Worm (Caenorhabditis elegans) whole organism, mixed stage, embryonic: ENCODE data around the gene tkt-1.

Experiments
- M03D4.4 ChIP-seq: sonication (generic microtip); optimal IDR thresholded peaks from 2 replicates; lab custom pipeline; 2017; ENCODE audit warnings: mild to moderate bottlenecking, missing genetic modification characterization, missing compliant biosample characterization
- bed-3 ChIP-seq: fragments of 200-800 bp; sonication (Bioruptor generic); optimal IDR thresholded peaks from 3 replicates; lab custom pipeline; 2018; ENCODE audit warnings: mild to moderate bottlenecking, missing genetic modification characterization, moderate library complexity, missing compliant biosample characterization
- blmp-1 ChIP-seq: fragments of 150-350 bp; optimal IDR thresholded peaks from 2 replicates; lab custom pipeline; 2014; ENCODE audit warnings: missing biosample characterization, missing genetic modification characterization
- ceh-43 ChIP-seq: fragments of 200-800 bp; sonication (Bioruptor generic); optimal IDR thresholded peaks from 2 replicates; lab custom pipeline; 2018; ENCODE audit warnings: mild to moderate bottlenecking, missing genetic modification characterization, moderate library complexity, missing compliant biosample characterization
- ceh-83 ChIP-seq: fragments of 200-800 bp; sonication (Bioruptor generic); optimal IDR thresholded peaks from 2 replicates; lab custom pipeline; 2018; ENCODE audit warnings: mild to moderate bottlenecking, missing genetic modification characterization, missing compliant biosample characterization
- ces-1 ChIP-seq: fragments of 150-350 bp; optimal IDR thresholded peaks from 2 replicates; lab custom pipeline; 2014; ENCODE audit warnings: missing biosample characterization, missing genetic modification reagents, missing genetic modification characterization
- cnd-1 ChIP-seq: fragments of 200-800 bp; sonication (Bioruptor generic); optimal IDR thresholded peaks from 2 replicates; lab custom pipeline; 2018; ENCODE audit warnings: mild to moderate bottlenecking, missing genetic modification characterization, missing compliant biosample characterization
- drap-1 ChIP-seq: fragments of 200-800 bp; sonication (Bioruptor generic); optimal IDR thresholded peaks from 3 replicates; lab custom pipeline; 2018; ENCODE audit warnings: mild to moderate bottlenecking, missing genetic modification characterization, missing compliant biosample characterization
- elt-1 ChIP-seq: sonication (generic microtip); optimal IDR thresholded peaks from 2 replicates; lab custom pipeline; 2017; ENCODE audit warnings: missing genetic modification characterization, mild to moderate bottlenecking, missing compliant biosample characterization, antibody characterized with exemption, moderate library complexity, borderline replicate concordance; ENCODE audit not compliant: insufficient read depth
- flh-1 ChIP-seq: fragments of 200-800 bp; sonication (Bioruptor generic); optimal IDR thresholded peaks from 2 replicates; lab custom pipeline; 2018; ENCODE audit warnings: mild to moderate bottlenecking, missing genetic modification characterization, moderate library complexity, missing compliant biosample characterization
- ham-2 ChIP-seq: fragments of 200-800 bp; sonication (Bioruptor generic); optimal IDR thresholded peaks from 2 replicates; lab custom pipeline; 2018; ENCODE audit warnings: mild to moderate bottlenecking, missing genetic modification characterization, missing compliant biosample characterization
- hlh-1 ChIP-seq: fragments of 150-350 bp; optimal IDR thresholded peaks from 2 replicates; lab custom pipeline; 2014; ENCODE audit warnings: missing biosample characterization, missing genetic modification reagents, missing genetic modification characterization
- lin-13 ChIP-seq: fragments of 150-350 bp; optimal IDR thresholded peaks from 2 replicates; lab custom pipeline; 2014; ENCODE audit warnings: missing biosample characterization, missing genetic modification characterization
- lin-32 ChIP-seq: fragments of 200-800 bp; sonication (Bioruptor generic); optimal IDR thresholded peaks from 2 replicates; lab custom pipeline; 2018; ENCODE audit warnings: mild to moderate bottlenecking, missing genetic modification characterization, missing compliant biosample characterization
- lsy-2 ChIP-seq: fragments of 150-350 bp; optimal IDR thresholded peaks from 2 replicates; lab custom pipeline; 2014; ENCODE audit warnings: missing biosample characterization, missing genetic modification characterization
- mab-5 ChIP-seq: fragments of 150-350 bp; optimal IDR thresholded peaks from 2 replicates; lab custom pipeline; 2014; ENCODE audit warnings: missing biosample characterization, missing genetic modification characterization
- mls-2 ChIP-seq: sonication (generic microtip); optimal IDR thresholded peaks from 2 replicates; lab custom pipeline; 2016; ENCODE audit warnings: mild to moderate bottlenecking, missing genetic modification characterization, moderate library complexity, missing compliant biosample characterization
- nhr-12 ChIP-seq: fragments of 150-350 bp; optimal IDR thresholded peaks from 2 replicates; lab custom pipeline; 2014; ENCODE audit warnings: missing biosample characterization, missing genetic modification characterization
- nhr-237 ChIP-seq: fragments of 150-350 bp; optimal IDR thresholded peaks from 2 replicates; lab custom pipeline; 2014; ENCODE audit warnings: missing biosample characterization, missing genetic modification characterization
- nhr-28 ChIP-seq: fragments of 150-350 bp; optimal IDR thresholded peaks from 2 replicates; lab custom pipeline; 2014; ENCODE audit warnings: missing biosample characterization, missing genetic modification characterization
- nhr-76 ChIP-seq: sonication (generic microtip); optimal IDR thresholded peaks from 2 replicates; lab custom pipeline; 2017; ENCODE audit warnings: missing biosample characterization, missing genetic modification characterization
- pha-4 ChIP-seq: fragments of 150-350 bp; optimal IDR thresholded peaks from 2 replicates; lab custom pipeline; 2018; ENCODE audit warnings: missing biosample characterization, missing genetic modification reagents, missing genetic modification characterization
- sem-2 ChIP-seq: fragments of 200-800 bp; sonication (Bioruptor generic); optimal IDR thresholded peaks from 2 replicates; lab custom pipeline; 2018; ENCODE audit warnings: mild to moderate bottlenecking, missing genetic modification characterization, missing compliant biosample characterization
- snpc-4 ChIP-seq: fragments of 150-350 bp; optimal IDR thresholded peaks from 2 replicates; lab custom pipeline; 2014; ENCODE audit warnings: missing biosample characterization, missing genetic modification characterization
- sptf-1 ChIP-seq: sonication (generic microtip); optimal IDR thresholded peaks from 2 replicates; lab custom pipeline; 2017; ENCODE audit warnings: mild to moderate bottlenecking, missing genetic modification characterization, moderate library complexity, missing compliant biosample characterization
- tbx-8 ChIP-seq: fragments of 200-800 bp; sonication (Bioruptor generic); optimal IDR thresholded peaks from 2 replicates; lab custom pipeline; 2018; ENCODE audit warnings: mild to moderate bottlenecking, missing genetic modification characterization, moderate library complexity, missing compliant biosample characterization
- unc-120 ChIP-seq: sonication (generic microtip); optimal IDR thresholded peaks from 2 replicates; lab custom pipeline; 2017; ENCODE audit warnings: missing genetic modification characterization, missing compliant biosample characterization; ENCODE audit not compliant: poor library complexity, severe bottlenecking
- unc-39 ChIP-seq: fragments of 150-350 bp; optimal IDR thresholded peaks from 2 replicates; lab custom pipeline; 2014; ENCODE audit warnings: missing biosample characterization, missing genetic modification characterization
- unc-62 ChIP-seq: fragments of 150-350 bp; optimal IDR thresholded peaks from 2 replicates; lab custom pipeline; 2014; ENCODE audit warnings: missing biosample characterization, missing genetic modification reagents, missing genetic modification characterization
- zip-8 ChIP-seq: fragments of 150-350 bp; optimal IDR thresholded peaks from 2 replicates; lab custom pipeline; 2014; ENCODE audit warnings: missing biosample characterization, missing genetic modification characterization
- ztf-11 ChIP-seq: fragments of 150-350 bp; optimal IDR thresholded peaks from 2 replicates; lab custom pipeline; 2014; ENCODE audit warnings: missing biosample characterization, missing genetic modification characterization

tkt-1 gene

DNA sequence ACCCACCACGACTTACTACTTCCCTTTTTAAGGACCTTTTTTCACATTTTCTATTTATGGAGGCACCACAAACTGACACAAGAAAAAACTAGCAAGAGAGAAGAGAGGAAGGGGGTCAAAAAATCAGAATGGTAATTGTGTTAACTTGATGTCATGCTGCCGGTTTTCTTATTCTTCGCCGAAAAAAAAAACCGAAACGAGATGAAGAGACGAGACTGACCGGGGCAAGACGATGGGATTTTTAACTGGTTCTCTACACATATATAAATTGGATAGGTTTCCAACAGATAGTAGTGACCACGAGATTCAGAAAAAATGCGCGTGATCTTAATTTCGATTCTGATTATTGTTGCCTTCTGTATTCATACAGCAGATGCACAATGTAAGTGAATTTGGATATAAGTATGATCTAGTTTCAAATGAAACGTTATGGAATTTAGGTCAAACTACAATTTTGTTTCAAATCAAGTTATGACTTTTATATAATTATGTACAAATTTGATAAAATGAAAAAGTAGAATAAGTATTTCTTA lies 30.4 kb downstream of the tkt-1 start, which contains the start of gene Y43C5A.3:
Gene Y43C5A.3, plus strand, starts transcription at position 256 of the 533 bp plus-strand sequence.
- TF ChIP-seq M03D4.4: no peak
- no peak for TF ChIP-seq nhr-28 (tag; lab: Kevin White, UChicago)
- no peak for TF ChIP-seq unc-120 (tag; lab: Kevin White, UChicago)
- TF ChIP-seq hlh-1 (tag; lab: Kevin White, UChicago): no peak
- TF ChIP-seq, all 35 proteins: peak for 0

DNA sequence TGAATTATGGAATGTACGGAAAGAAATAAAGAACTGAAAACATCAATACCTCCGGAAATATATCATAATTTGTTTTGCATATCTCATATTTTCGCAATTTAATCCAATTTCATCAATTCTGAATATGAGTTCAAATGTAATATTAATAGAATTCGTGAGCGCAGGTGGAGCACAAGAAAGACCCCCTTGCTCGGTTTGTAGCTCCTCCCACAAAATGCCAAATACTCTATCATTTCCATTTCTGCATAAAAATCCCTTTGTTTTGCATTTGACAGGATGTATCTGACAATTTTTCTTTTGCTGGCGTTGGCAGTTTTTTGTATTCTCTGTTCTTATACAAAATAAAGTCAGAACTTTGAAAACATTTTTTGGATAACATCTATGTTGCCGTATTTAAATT lies 31.6 kb downstream of the tkt-1 start:
- no peak for TF ChIP-seq hlh-1 (tag; lab: Kevin White, UChicago)
- no peak for TF ChIP-seq ceh-43
- no peak for TF ChIP-seq lin-32
- no peak for TF ChIP-seq nhr-12
- no peak for TF ChIP-seq nhr-76 (tag; lab: Kevin White, UChicago)
- TF ChIP-seq mab-5: no peak
- no peak for TF ChIP-seq lsy-2 (tag; lab: Kevin White, UChicago)
- TF ChIP-seq unc-62 (GFP tag; lab: Kevin White, UChicago): no peak
- no peak for TF ChIP-seq tbx-8 (GFP tag; lab: Kevin White, UChicago)
- TF ChIP-seq sptf-1: no peak
- no peak for TF ChIP-seq unc-39 (tag; lab: Kevin White, UChicago)

DNA sequence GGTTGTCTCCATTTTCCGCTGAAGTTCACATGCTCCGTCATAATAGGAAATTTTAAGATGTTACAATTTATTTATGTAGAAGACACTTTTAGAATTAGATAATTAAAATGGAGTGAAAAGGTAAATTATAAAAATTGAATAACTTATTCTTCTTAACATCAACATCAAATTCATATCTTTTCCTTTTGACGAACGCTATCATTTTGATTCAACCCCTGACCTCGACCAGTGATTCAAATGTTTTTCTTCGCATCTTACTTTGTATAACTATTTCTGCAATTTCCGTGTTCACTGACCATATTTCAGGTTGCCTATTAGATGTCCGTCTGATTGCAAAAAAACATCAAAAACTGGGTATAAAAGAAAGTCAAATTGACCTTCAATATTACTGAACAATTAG lies 33.5 kb downstream of the tkt-1 start, which contains the start of gene Y43C5A.7:
Gene Y43C5A.7, plus strand, starts transcription at position 301 of the 400 bp plus-strand sequence.
- no peak for TF ChIP-seq blmp-1 (tag; lab: Kevin White, UChicago)
- TF ChIP-seq unc-62 (GFP tag; lab: Kevin White, UChicago): no peak
- TF ChIP-seq nhr-76 (tag; lab: Kevin White, UChicago): no peak
- no peak for TF ChIP-seq nhr-28 (tag; lab: Kevin White, UChicago)
- TF ChIP-seq drap-1 (GFP tag; lab: Kevin White, UChicago): no peak
- TF ChIP-seq unc-120 (tag; lab: Kevin White, UChicago): no peak
- TF ChIP-seq ces-1 (GFP tag; lab: Kevin White, UChicago): no peak
- no peak for TF ChIP-seq nhr-12
- TF ChIP-seq tbx-8 (GFP tag; lab: Kevin White, UChicago): no peak
- TF ChIP-seq mls-2 (tag; lab: Kevin White, UChicago): no peak
- no peak for TF ChIP-seq bed-3 (GFP tag; lab: Kevin White, UChicago)
- no peak for TF ChIP-seq cnd-1
- TF ChIP-seq ham-2: no peak
- no peak for TF ChIP-seq hlh-1 (tag; lab: Kevin White, UChicago)
- TF ChIP-seq snpc-4 (tag; lab: Kevin White, UChicago): no peak
- no peak for TF ChIP-seq sem-2
- no peak for TF ChIP-seq lsy-2 (tag; lab: Kevin White, UChicago)
- TF ChIP-seq lin-32: no peak
- no peak for TF ChIP-seq ztf-11 (tag; lab: Kevin White, UChicago)
- TF ChIP-seq, all 35 proteins: peak for 0

DNA sequence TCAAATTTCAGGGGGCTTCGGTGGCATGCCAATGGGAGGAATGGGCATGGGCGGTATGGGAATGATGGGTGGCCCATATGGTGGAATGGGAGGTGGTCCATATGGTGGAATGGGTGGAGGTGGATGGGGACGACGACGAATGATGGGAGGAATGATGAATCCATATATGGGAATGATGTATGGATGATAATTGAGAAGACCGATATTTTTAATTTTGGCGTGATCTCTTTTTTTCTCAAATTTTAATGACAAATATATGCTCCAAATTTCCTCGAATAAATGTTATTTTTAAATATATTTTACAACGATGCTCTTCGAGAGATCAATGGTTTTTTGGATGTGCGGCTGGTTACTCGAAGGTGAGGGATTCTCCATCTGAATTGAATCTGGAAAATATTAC lies 34.3 kb downstream of the tkt-1 start, which contains the start of gene Y43C5A.4:
Gene Y43C5A.4, plus strand, starts transcription at position 301 of the 400 bp plus-strand sequence.
- no peak for TF ChIP-seq flh-1 (GFP tag; lab: Kevin White, UChicago)
- TF ChIP-seq elt-1 (tag; lab: Kevin White, UChicago): no peak
- TF ChIP-seq bed-3 (GFP tag; lab: Kevin White, UChicago): no peak

DNA sequence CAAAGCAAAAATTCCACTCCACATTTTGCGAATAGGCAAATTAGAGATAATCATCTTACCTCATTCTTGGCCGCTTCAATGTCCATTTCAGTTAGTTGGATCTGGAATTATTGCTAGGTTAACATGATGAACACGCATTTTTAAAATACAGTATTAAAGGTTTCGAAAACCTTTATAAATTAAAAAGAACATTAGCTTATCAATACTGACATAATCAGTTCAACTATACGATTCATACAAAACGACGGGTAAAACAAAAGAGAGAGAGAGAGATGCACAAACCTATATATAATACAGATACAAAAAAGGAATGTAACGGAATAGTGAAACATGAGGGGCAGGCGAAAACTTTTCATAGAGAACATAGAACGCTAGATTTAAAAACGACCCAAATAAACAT lies 38.1 kb downstream of the tkt-1 start, which contains the start of gene thk-1:
Gene thk-1, minus strand, starts transcription at position 101 of the 400 bp plus-strand sequence.
- TF ChIP-seq nhr-28 (tag; lab: Kevin White, UChicago) (no peak), zip-8 (tag; lab: Kevin White, UChicago) (no peak), ztf-11 (tag; lab: Kevin White, UChicago) (no peak), mab-5 (no peak), nhr-76 (tag; lab: Kevin White, UChicago) (no peak), hlh-1 (tag; lab: Kevin White, UChicago) (no peak), blmp-1 (tag; lab: Kevin White, UChicago) (no peak), tbx-8 (GFP tag; lab: Kevin White, UChicago) (no peak), lin-13 (tag; lab: Kevin White, UChicago) (no peak), ham-2 (no peak), pha-4 (no peak), lin-32 (no peak), nhr-237 (tag; lab: Kevin White, UChicago) (no peak), flh-1 (GFP tag; lab: Kevin White, UChicago) (no peak), mls-2 (tag; lab: Kevin White, UChicago) (no peak), lsy-2 (tag; lab: Kevin White, UChicago) (no peak), sem-2 (no peak), ceh-83 (GFP tag; lab: Kevin White, UChicago) (no peak)
